Worm (Caenorhabditis elegans) whole organism, early embryonic: Measurements from ENCODE around the gene F56A8.4.

Source experiments
- ama-1 ChIP-seq: fragments of 150-350 bp; optimal IDR thresholded peaks from 2 replicates; lab custom pipeline; 2014
- scrt-1 ChIP-seq: fragments of 200-800 bp; sonication (Bioruptor generic); IDR thresholded peaks from 2 replicates; pipeline ENCODE4 v1.3.6; 2022; ENCODE audit warnings: missing genetic modification characterization, missing compliant biosample characterization

DNA sequence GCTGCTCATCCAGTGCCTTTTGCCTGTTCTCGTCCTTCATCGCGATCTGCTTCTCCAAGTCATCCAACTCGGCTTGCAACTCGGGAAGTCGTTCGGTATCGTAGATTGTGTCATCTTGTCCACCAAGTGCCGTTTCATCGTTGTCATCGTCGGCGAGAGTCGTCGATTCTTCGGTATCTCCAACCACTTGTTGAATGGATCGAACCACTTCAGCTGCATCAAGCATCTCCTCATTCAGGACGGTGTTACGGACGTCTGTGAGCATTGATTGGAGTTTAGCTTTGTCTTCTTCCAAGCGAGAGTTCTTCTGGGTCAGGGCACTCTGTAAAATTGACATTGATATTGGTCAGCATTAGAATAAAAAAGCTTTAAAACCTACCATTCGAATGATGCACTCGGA lies 42.5 kb downstream of the F56A8.4 start:
- TF ChIP-seq ama-1 (lab: Kevin White, UChicago) (no peak), scrt-1 (no peak)
